Worm (Caenorhabditis elegans): Measurements from ENCODE around the gene srxa-6.

Gene srxa-6

ce11 chrV:20713620-20714019, 21.1 kb upstream of the srxa-6 start, which contains the start of gene Y44A6C.1:
TSS of gene Y44A6C.1 (plus strand) at chrV:20713920.
- TF ChIP-seq ztf-4 (tag; optimal IDR thresholded peaks at IDR 0.05) (no peak), blmp-1 (tag; optimal IDR thresholded peaks at IDR 0.05; ENCODE audit: insufficient read depth) (peak; percentile 73)

- TF ChIP-seq peb-1 (tag; optimal IDR thresholded peaks at IDR 0.05) (no peak), Y55F3AM.14 (GFP tag; optimal IDR thresholded peaks at IDR 0.05) (no peak), unc-62 (GFP tag; optimal IDR thresholded peaks at IDR 0.05) (no peak), mbf-1 (tag; optimal IDR thresholded peaks at IDR 0.05) (no peak), nhr-129 (tag; optimal IDR thresholded peaks at IDR 0.05) (no peak), F13H6.1 (tag; optimal IDR thresholded peaks at IDR 0.05) (no peak)
Measured at ce11 chrV:20714503-20714902, 20.3 kb upstream of the srxa-6 start.

DNA sequence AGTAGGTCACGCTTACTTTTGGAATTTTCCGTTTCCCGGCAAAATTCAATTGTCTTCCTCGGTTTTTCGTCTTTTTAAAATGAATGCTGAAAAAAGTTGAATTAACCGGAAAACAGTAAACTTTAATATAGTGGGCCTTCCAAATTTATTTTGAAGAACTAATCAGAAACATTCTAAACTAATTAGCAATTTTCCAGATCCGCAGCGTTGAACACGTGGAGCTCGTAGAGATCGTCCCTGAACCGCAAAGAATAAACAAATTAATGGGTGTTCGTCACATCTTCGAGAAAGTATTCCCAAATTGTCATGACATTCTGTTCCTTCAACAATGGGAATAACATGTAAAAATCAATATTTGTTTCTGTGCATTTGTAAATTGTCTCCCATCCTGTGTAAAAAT, 18.5 kb upstream of the srxa-6 start:
- peak; percentile 11 for TF ChIP-seq sem-4 (tag; optimal IDR thresholded peaks at IDR 0.05)
- no peak for TF ChIP-seq aly-2 (tag; optimal IDR thresholded peaks at IDR 0.05)

- no peak for TF ChIP-seq zag-1 (tag; optimal IDR thresholded peaks at IDR 0.05)
- no peak for TF ChIP-seq skn-1 (tag; optimal IDR thresholded peaks at IDR 0.05)
- no peak for TF ChIP-seq Y55F3AM.14 (GFP tag; optimal IDR thresholded peaks at IDR 0.05)
- no peak for TF ChIP-seq sma-3 (GFP tag; optimal IDR thresholded peaks at IDR 0.05)
- no peak for TF ChIP-seq crh-2 (tag; optimal IDR thresholded peaks at IDR 0.05)
- peak; percentile 12 for TF ChIP-seq ama-1 (optimal IDR thresholded peaks at IDR 0.05)
- no peak for TF ChIP-seq mab-5 (tag; optimal IDR thresholded peaks at IDR 0.05)
- TF ChIP-seq ceh-16 (tag; optimal IDR thresholded peaks at IDR 0.05) = no peak
Measured at ce11 chrV:20716830-20717441, 17.8 kb upstream of the srxa-6 start.

DNA sequence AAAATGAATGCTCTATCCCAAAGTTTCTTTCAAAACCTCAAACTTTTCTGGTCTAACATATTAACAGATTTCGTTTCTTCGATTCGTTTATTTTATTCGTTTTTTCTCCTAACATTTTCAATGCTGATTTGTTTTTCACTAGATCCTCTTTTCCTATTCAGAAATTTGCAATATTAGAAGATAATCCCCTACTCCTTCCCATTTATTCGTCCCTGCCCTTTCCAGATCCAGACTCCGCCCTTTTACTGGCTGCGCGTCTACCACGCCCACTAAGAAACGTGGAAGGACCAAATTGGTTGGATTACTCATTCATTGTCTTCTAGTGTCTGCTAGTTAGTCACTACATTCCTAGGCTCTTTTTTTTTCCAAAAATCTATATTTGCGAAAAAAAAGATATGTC, 12.8 kb upstream of the srxa-6 start, which contains the start of gene Y44A6C.2:
TSS of gene Y44A6C.2 (plus strand) at position 301 of the 400 bp plus-strand sequence.
- no peak for TF ChIP-seq nhr-237 (tag; optimal IDR thresholded peaks at IDR 0.05)
- no peak for TF ChIP-seq lin-11 (tag; optimal IDR thresholded peaks at IDR 0.05)
- no peak for TF ChIP-seq ztf-1 (GFP tag; conservative IDR thresholded peaks at IDR 0.05)
- TF ChIP-seq elt-1 (tag; optimal IDR thresholded peaks at IDR 0.05) = no peak
- no peak for TF ChIP-seq ztf-11 (tag; optimal IDR thresholded peaks at IDR 0.05)
- TF ChIP-seq lsy-2 (tag; optimal IDR thresholded peaks at IDR 0.05) = no peak
- no peak for TF ChIP-seq ztf-4 (tag; optimal IDR thresholded peaks at IDR 0.05)

DNA sequence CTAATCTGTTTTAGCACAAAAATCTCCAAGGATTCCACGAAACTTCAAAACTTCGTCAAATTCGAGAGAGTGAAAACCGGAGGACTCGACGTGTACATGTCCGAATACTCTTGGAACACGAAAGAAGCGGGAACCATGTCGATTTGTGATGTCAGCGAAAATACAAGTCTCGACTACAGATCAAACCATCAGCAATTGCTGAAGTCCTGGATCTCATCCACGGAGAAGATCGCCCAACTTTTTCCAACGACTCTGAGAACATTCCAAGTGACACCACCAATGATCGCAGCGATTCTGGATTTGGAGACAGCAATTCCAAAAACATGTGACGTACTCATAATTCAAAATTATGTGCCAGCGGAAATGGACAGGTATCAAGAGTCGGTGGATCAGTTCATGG, 12.3 kb upstream of the srxa-6 start:
- TF ChIP-seq lin-39 (tag; optimal IDR thresholded peaks at IDR 0.05) (no peak), ZK546.5 (tag; optimal IDR thresholded peaks at IDR 0.05) (no peak), mdl-1 (tag; optimal IDR thresholded peaks at IDR 0.05) (no peak), ceh-16 (tag; optimal IDR thresholded peaks at IDR 0.05) (no peak), elt-1 (tag; optimal IDR thresholded peaks at IDR 0.05) (no peak), ama-1 (optimal IDR thresholded peaks at IDR 0.05) (no peak), nhr-12 (tag; optimal IDR thresholded peaks at IDR 0.05) (no peak), sma-3 (GFP tag; optimal IDR thresholded peaks at IDR 0.05) (no peak), Y55F3AM.14 (GFP tag; optimal IDR thresholded peaks at IDR 0.05) (no peak), unc-55 (GFP tag; optimal IDR thresholded peaks at IDR 0.05) (no peak)

DNA sequence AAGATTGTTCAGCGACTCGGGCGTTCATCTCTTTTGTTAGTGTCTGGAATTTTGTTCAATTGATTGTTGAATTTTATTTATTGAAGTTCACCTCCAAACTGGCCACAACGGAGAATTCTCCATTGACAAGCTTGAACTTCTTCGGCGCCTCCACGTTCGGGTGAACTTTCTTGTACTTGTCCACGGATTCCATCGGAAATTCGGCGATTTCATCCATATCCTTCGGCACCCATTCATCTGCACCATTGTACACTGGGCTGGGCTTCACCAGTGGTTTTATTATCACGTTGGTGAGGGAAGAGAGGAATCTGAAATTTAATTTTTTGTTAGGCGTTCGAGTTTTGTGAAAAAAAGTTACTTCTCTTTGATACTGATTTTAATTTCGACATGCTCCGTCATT, 7.3 kb upstream of the srxa-6 start:
- TF ChIP-seq nhr-11 (tag; optimal IDR thresholded peaks at IDR 0.05) (no peak), dmd-4 (tag; optimal IDR thresholded peaks at IDR 0.05) (no peak), lsy-2 (tag; optimal IDR thresholded peaks at IDR 0.05) (no peak)
